Worm (Caenorhabditis elegans) whole organism, L4 larva: Measurements from ENCODE around the gene fbxb-103.

Experiments used
- hmg-1.1 ChIP-seq: fragments of 200-800 bp; sonication (Bioruptor generic); IDR thresholded peaks from 2 replicates; pipeline ENCODE4 v1.3.6; 2022; ENCODE audit warnings: missing genetic modification reagents, missing genetic modification characterization, missing compliant biosample characterization
- ztf-11 ChIP-seq: fragments of 150-350 bp; optimal IDR thresholded peaks from 2 replicates; lab custom pipeline; 2014; ENCODE audit warnings: missing biosample characterization, missing genetic modification characterization

- TF ChIP-seq hmg-1.1 (GFP tag; lab: Robert Waterston, UW) = no peak
- no peak for TF ChIP-seq ztf-11 (tag; lab: Kevin White, UChicago)
These were observed 27.0 kb upstream of the fbxb-103 start, which contains the start of gene nhr-166 for ce11 chrII:3879945-3880344.
